Fruit fly (Drosophila melanogaster) whole organism, wandering third instar larva: ENCODE measurements around the gene CG11714.
A peak's percentile ranks its signal among the peaks of the same experiment; 100 is the strongest.

Experiments
- Abd-B ChIP-seq: fragments of >200 bp; optimal IDR thresholded peaks from 2 replicates; lab custom pipeline; 2017; ENCODE audit warnings: missing biosample characterization, missing genetic modification characterization
- CG32264 ChIP-seq: fragments of 200-800 bp; sonication (Bioruptor generic); optimal IDR thresholded peaks from 2 replicates; lab custom pipeline; 2016; ENCODE audit warnings: missing biosample characterization, missing genetic modification characterization
- CG9705 ChIP-seq: fragments of 200-800 bp; sonication (Bioruptor generic); optimal IDR thresholded peaks from 2 replicates; lab custom pipeline; 2018; ENCODE audit warnings: missing biosample characterization, mild to moderate bottlenecking, missing genetic modification characterization
- CrebA ChIP-seq: fragments of 200-800 bp; sonication (Bioruptor generic); optimal IDR thresholded peaks from 2 replicates; lab custom pipeline; 2016; ENCODE audit warnings: missing biosample characterization, mild to moderate bottlenecking, missing genetic modification characterization, borderline replicate concordance
- Dfd ChIP-seq: fragments of >200 bp; optimal IDR thresholded peaks from 2 replicates; lab custom pipeline; 2017; ENCODE audit warnings: missing biosample characterization, missing genetic modification characterization
- Dif ChIP-seq: fragments of 200-275, 200-300 bp; sonication (Bioruptor generic); optimal IDR thresholded peaks from 2 replicates; lab custom pipeline; 2018; ENCODE audit warnings: missing biosample characterization, missing genetic modification characterization; ENCODE audit not compliant: partially characterized antibody
- HLH106 ChIP-seq: fragments of 200-800 bp; optimal IDR thresholded peaks from 3 replicates; lab custom pipeline; 2019; ENCODE audit warnings: missing biosample characterization, mild to moderate bottlenecking, missing genetic modification characterization, moderate library complexity
- Hnf4 ChIP-seq: fragments of 200-800 bp; sonication (Bioruptor generic); optimal IDR thresholded peaks from 2 replicates; lab custom pipeline; 2016; ENCODE audit warnings: missing biosample characterization, mild to moderate bottlenecking, missing genetic modification characterization
- Hr78 ChIP-seq: fragments of >200 bp; optimal IDR thresholded peaks from 2 replicates; lab custom pipeline; 2017; ENCODE audit warnings: missing biosample characterization, missing genetic modification characterization
- Hr83 ChIP-seq: fragments of 200-300 bp; sonication (Bioruptor generic); optimal IDR thresholded peaks from 2 replicates; lab custom pipeline; 2016; ENCODE audit warnings: missing biosample characterization, mild to moderate bottlenecking, missing genetic modification characterization, moderate library complexity; ENCODE audit not compliant: poor library complexity, severe bottlenecking
- Jra ChIP-seq: sonication (Bioruptor generic); optimal IDR thresholded peaks from 2 replicates; lab custom pipeline; 2016; ENCODE audit warnings: missing biosample characterization, missing genetic modification characterization
- Mio ChIP-seq: sonication (Bioruptor generic); optimal IDR thresholded peaks from 2 replicates; lab custom pipeline; 2016; ENCODE audit warnings: missing biosample characterization, missing genetic modification characterization
- Myc ChIP-seq: fragments of >200 bp; optimal IDR thresholded peaks from 2 replicates; lab custom pipeline; 2017
- N ChIP-seq: fragments of >200 bp; optimal IDR thresholded peaks from 2 replicates; lab custom pipeline; 2018; ENCODE audit warnings: missing biosample characterization, missing external identifiers, missing genetic modification characterization
- OdsH ChIP-seq: fragments of 200-800 bp; sonication (Bioruptor generic); optimal IDR thresholded peaks from 2 replicates; lab custom pipeline; 2016; ENCODE audit warnings: missing biosample characterization, mild to moderate bottlenecking, missing genetic modification characterization
- Rel ChIP-seq, 2 experiments: fragments of 200-800 bp; sonication (Bioruptor generic) in 1 of 2; optimal IDR thresholded peaks; 2 replicates in 1 of 2; 3 replicates in 1 of 2; lab custom pipeline; 2016 to 2019; ENCODE audit warnings: mild to moderate bottlenecking in 2 of 2, missing biosample characterization in 2 of 2, missing genetic modification characterization in 2 of 2, moderate library complexity in 1 of 2
- Sp1 ChIP-seq: fragments of 200-800 bp; sonication (Bioruptor generic); optimal IDR thresholded peaks from 3 replicates; lab custom pipeline; 2019; ENCODE audit warnings: missing biosample characterization, mild to moderate bottlenecking, missing genetic modification characterization, moderate library complexity
- Vsx2 ChIP-seq: fragments of 200-300, 225-300 bp; sonication (Bioruptor generic); optimal IDR thresholded peaks from 2 replicates; lab custom pipeline; 2018; ENCODE audit warnings: missing biosample characterization, missing genetic modification characterization; ENCODE audit not compliant: partially characterized antibody
- br ChIP-seq: fragments of 200-800 bp; sonication (Bioruptor generic); optimal IDR thresholded peaks from 2 replicates; lab custom pipeline; 2016; ENCODE audit warnings: missing biosample characterization, missing genetic modification characterization
- dl ChIP-seq, 2 experiments: fragments of 175-275, 200-275 bp in 1 of 2; fragments of 200-275 bp in 1 of 2; sonication (Bioruptor generic); optimal IDR thresholded peaks; lab custom pipeline; 2018; ENCODE audit warnings: mild to moderate bottlenecking in 2 of 2, missing biosample characterization in 2 of 2, missing genetic modification characterization in 2 of 2, moderate library complexity in 2 of 2; ENCODE audit not compliant: partially characterized antibody in 2 of 2, insufficient read depth in 1 of 2
- dmrt93B ChIP-seq: fragments of 200-800 bp; sonication (Bioruptor generic); optimal IDR thresholded peaks from 2 replicates; lab custom pipeline; 2018; ENCODE audit warnings: missing biosample characterization, mild to moderate bottlenecking, missing genetic modification characterization
- dsf ChIP-seq: sonication (Bioruptor generic); optimal IDR thresholded peaks from 2 replicates; lab custom pipeline; 2016; ENCODE audit warnings: missing biosample characterization, missing genetic modification characterization, borderline replicate concordance
- ey ChIP-seq: fragments of 200-800 bp; sonication (Bioruptor generic); optimal IDR thresholded peaks from 2 replicates; lab custom pipeline; 2016; ENCODE audit warnings: missing biosample characterization, missing genetic modification characterization
- foxo ChIP-seq, 2 experiments: fragments of 200-800 bp; sonication (Bioruptor generic); optimal IDR thresholded peaks; 2 replicates in 1 of 2; 3 replicates in 1 of 2; lab custom pipeline; 2016 to 2017; ENCODE audit warnings: missing biosample characterization in 2 of 2, missing genetic modification characterization in 2 of 2
- jim ChIP-seq: fragments of 175-275, 200-325 bp; sonication (Bioruptor generic); optimal IDR thresholded peaks from 2 replicates; lab custom pipeline; 2016; ENCODE audit warnings: missing biosample characterization, mild to moderate bottlenecking, missing genetic modification characterization
- lola ChIP-seq: fragments of >200 bp; optimal IDR thresholded peaks from 2 replicates; lab custom pipeline; 2017; ENCODE audit warnings: missing biosample characterization, missing genetic modification characterization
- pan ChIP-seq: fragments of >200 bp; optimal IDR thresholded peaks from 2 replicates; lab custom pipeline; 2017
- rgr ChIP-seq: fragments of 200-800 bp; sonication (Bioruptor generic); optimal IDR thresholded peaks from 3 replicates; lab custom pipeline; 2016; ENCODE audit warnings: missing biosample characterization, mild to moderate bottlenecking, missing genetic modification characterization
- sv ChIP-seq: fragments of 200-800 bp; sonication (Bioruptor generic); optimal IDR thresholded peaks from 3 replicates; lab custom pipeline; 2016; ENCODE audit warnings: missing biosample characterization, missing genetic modification characterization
- tai ChIP-seq: sonication (Bioruptor generic); optimal IDR thresholded peaks from 2 replicates; lab custom pipeline; 2016; ENCODE audit warnings: missing biosample characterization, missing genetic modification characterization
- usp ChIP-seq: fragments of >200 bp; optimal IDR thresholded peaks from 2 replicates; lab custom pipeline; 2017; ENCODE audit warnings: missing biosample characterization, missing genetic modification characterization
- woc ChIP-seq: sonication (Bioruptor generic); optimal IDR thresholded peaks from 2 replicates; lab custom pipeline; 2016; ENCODE audit warnings: missing biosample characterization, mild to moderate bottlenecking, missing genetic modification characterization

The CG11714 gene

DNA sequence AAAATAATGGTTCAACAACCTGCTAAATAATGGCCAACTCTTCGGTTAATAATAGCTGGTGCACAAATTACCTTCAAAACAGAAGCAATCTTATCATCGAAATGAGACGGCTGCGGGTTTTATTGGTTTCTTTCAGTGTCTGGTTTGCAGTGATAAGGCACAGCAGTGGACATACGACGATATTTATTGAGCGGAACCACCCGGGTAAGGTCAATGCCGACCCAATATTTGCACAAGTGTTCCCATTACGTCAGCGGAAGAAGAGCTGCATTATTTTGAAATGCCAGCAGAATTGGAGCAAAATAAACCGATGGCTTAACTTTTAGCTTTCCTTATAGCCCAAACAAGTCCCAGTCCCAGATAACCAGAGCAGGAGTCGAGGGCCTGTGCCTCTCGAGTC, 3.3 kb upstream of the CG11714 start (continued):
- TF ChIP-seq usp (GFP tag; lab: Kevin White, UChicago): no peak
- TF ChIP-seq, all 38 proteins: peak for 4

- TF ChIP-seq br (GFP tag; lab: Kevin White, UChicago): no peak
- no peak for TF ChIP-seq jim (GFP tag; lab: Kevin White, UChicago)
- no peak for TF ChIP-seq dl (GFP tag; optimal IDR thresholded peaks at IDR 0.05; lab: Kevin White, UChicago; ENCODE audit: insufficient read depth in 1 of 2, partially characterized antibody in 2 of 2)
- TF ChIP-seq foxo (GFP tag; optimal IDR thresholded peaks at IDR 0.05; lab: Kevin White, UChicago): no peak
- TF ChIP-seq HLH106 (tag; lab: Kevin White, UChicago): no peak
- no peak for TF ChIP-seq Hr83 (GFP tag; lab: Kevin White, UChicago)
- no peak for TF ChIP-seq CrebA (GFP tag; lab: Kevin White, UChicago)
- no peak for TF ChIP-seq Dfd (GFP tag; lab: Kevin White, UChicago)
- TF ChIP-seq Abd-B (GFP tag; lab: Kevin White, UChicago): no peak
- no peak for TF ChIP-seq rgr (GFP tag; lab: Kevin White, UChicago)
- no peak for TF ChIP-seq ey (GFP tag; lab: Kevin White, UChicago)
- TF ChIP-seq OdsH (GFP tag; lab: Kevin White, UChicago): no peak
- no peak for TF ChIP-seq Jra (GFP tag; lab: Kevin White, UChicago)
- TF ChIP-seq Myc (lab: Kevin White, UChicago): peak; percentile 95
- peak; percentile 23 for TF ChIP-seq Dif (GFP tag; lab: Kevin White, UChicago)
- TF ChIP-seq Vsx2: peak; percentile 40
- TF ChIP-seq Mio (GFP tag; lab: Kevin White, UChicago): no peak
- TF ChIP-seq dsf (GFP tag; lab: Kevin White, UChicago): no peak
- TF ChIP-seq sv (GFP tag; lab: Kevin White, UChicago): no peak
- TF ChIP-seq Sp1 (GFP tag; lab: Kevin White, UChicago): no peak
- TF ChIP-seq N (GFP tag; lab: Kevin White, UChicago): peak; percentile 91
- no peak for TF ChIP-seq Hnf4 (GFP tag; lab: Kevin White, UChicago)
- TF ChIP-seq Hr78 (GFP tag; lab: Kevin White, UChicago): peak; percentile 55
- no peak for TF ChIP-seq CG9705 (GFP tag; lab: Kevin White, UChicago)
- no peak for TF ChIP-seq CG32264 (GFP tag; lab: Kevin White, UChicago)
- TF ChIP-seq tai (GFP tag; lab: Kevin White, UChicago): no peak
- no peak for TF ChIP-seq usp (GFP tag; lab: Kevin White, UChicago)
- TF ChIP-seq Rel (GFP tag; optimal IDR thresholded peaks at IDR 0.05; lab: Kevin White, UChicago): no peak
- TF ChIP-seq Rel (tag; optimal IDR thresholded peaks at IDR 0.05; lab: Kevin White, UChicago): no peak
- TF ChIP-seq woc: no peak
Observed at dm6 chr3L:11523286-11523685, 773 bp upstream of the CG11714 start.

DNA sequence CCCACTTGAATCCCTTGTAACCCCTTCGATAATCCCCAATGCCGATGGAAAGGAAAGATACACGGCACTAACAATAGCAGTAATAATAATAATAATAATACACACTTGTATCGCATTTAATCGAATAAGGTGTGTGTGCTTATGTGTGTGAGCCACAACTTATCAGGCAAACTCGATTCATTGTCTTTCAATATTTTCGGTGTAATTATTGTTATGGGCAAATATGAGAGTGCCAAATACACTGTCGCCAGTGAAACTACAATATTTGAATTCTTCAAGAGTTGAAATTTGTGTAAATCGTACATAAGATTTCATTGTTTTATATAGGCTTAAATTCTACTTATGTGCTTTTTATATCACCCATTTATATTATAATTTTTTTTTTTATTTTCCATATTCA, 6.3 kb downstream of the CG11714 start:
- no peak for TF ChIP-seq Vsx2
- no peak for TF ChIP-seq Dif (GFP tag; lab: Kevin White, UChicago)
- TF ChIP-seq Hnf4 (GFP tag; lab: Kevin White, UChicago): no peak
- no peak for TF ChIP-seq woc
- TF ChIP-seq CG9705 (GFP tag; lab: Kevin White, UChicago): no peak
- TF ChIP-seq pan (lab: Kevin White, UChicago): no peak
- no peak for TF ChIP-seq CG32264 (GFP tag; lab: Kevin White, UChicago)
- TF ChIP-seq Hr78 (GFP tag; lab: Kevin White, UChicago): no peak
- no peak for TF ChIP-seq dmrt93B (GFP tag; lab: Kevin White, UChicago)
- TF ChIP-seq rgr (GFP tag; lab: Kevin White, UChicago): no peak
- no peak for TF ChIP-seq Hr83 (GFP tag; lab: Kevin White, UChicago)
- TF ChIP-seq N (GFP tag; lab: Kevin White, UChicago): no peak
- no peak for TF ChIP-seq foxo (GFP tag; optimal IDR thresholded peaks at IDR 0.05; lab: Kevin White, UChicago)
- no peak for TF ChIP-seq Mio (GFP tag; lab: Kevin White, UChicago)
- no peak for TF ChIP-seq Sp1 (GFP tag; lab: Kevin White, UChicago)
- no peak for TF ChIP-seq HLH106 (tag; lab: Kevin White, UChicago)
- TF ChIP-seq lola: no peak
- no peak for TF ChIP-seq jim (GFP tag; lab: Kevin White, UChicago)
- TF ChIP-seq, all 38 proteins: peak for 0
